Worm (Caenorhabditis elegans) whole organism, L2 larva: ENCODE data around the gene R03E9.2.

ENCODE experiments used
- C34F6.9 ChIP-seq: fragments of 150-350 bp; optimal IDR thresholded peaks from 2 replicates; lab custom pipeline; 2014; ENCODE audit warnings: missing biosample characterization, missing genetic modification characterization
- F13H6.1 ChIP-seq: sonication (generic microtip); optimal IDR thresholded peaks from 2 replicates; lab custom pipeline; 2016; ENCODE audit warnings: missing genetic modification characterization, missing compliant biosample characterization
- R02D3.7 ChIP-seq: fragments of 150-350 bp; optimal IDR thresholded peaks from 2 replicates; lab custom pipeline; 2014; ENCODE audit warnings: missing biosample characterization, missing genetic modification characterization
- Y55F3AM.14 ChIP-seq: fragments of 200-800 bp; sonication (Bioruptor generic); optimal IDR thresholded peaks from 2 replicates; lab custom pipeline; 2018; ENCODE audit warnings: mild to moderate bottlenecking, missing genetic modification characterization, missing compliant biosample characterization
- ZK546.5 ChIP-seq: sonication (generic microtip); optimal IDR thresholded peaks from 2 replicates; lab custom pipeline; 2017; ENCODE audit warnings: missing biosample characterization, missing genetic modification characterization
- alr-1 ChIP-seq: fragments of 150-350 bp; optimal IDR thresholded peaks from 2 replicates; lab custom pipeline; 2014; ENCODE audit warnings: missing biosample characterization, missing genetic modification characterization
- aly-2 ChIP-seq: fragments of 150-350 bp; optimal IDR thresholded peaks from 2 replicates; lab custom pipeline; 2014; ENCODE audit warnings: missing biosample characterization, missing genetic modification characterization
- ama-1 ChIP-seq: fragments of 150-350 bp; optimal IDR thresholded peaks from 2 replicates; lab custom pipeline; 2018; ENCODE audit warnings: inconsistent platforms
- blmp-1 ChIP-seq: sonication (generic microtip); optimal IDR thresholded peaks from 2 replicates; lab custom pipeline; 2017; ENCODE audit warnings: missing genetic modification characterization, mild to moderate bottlenecking, missing compliant biosample characterization, antibody characterized with exemption, moderate library complexity; ENCODE audit not compliant: insufficient read depth
- ceh-16 ChIP-seq: fragments of 150-350 bp; optimal IDR thresholded peaks from 2 replicates; lab custom pipeline; 2014; ENCODE audit warnings: missing biosample characterization, missing genetic modification characterization
- ceh-82 ChIP-seq: fragments of 150-350 bp; optimal IDR thresholded peaks from 2 replicates; lab custom pipeline; 2014; ENCODE audit warnings: missing biosample characterization, missing genetic modification characterization
- crh-2 ChIP-seq: sonication (generic microtip); optimal IDR thresholded peaks from 2 replicates; lab custom pipeline; 2017; ENCODE audit warnings: missing biosample characterization, missing genetic modification characterization
- dmd-4 ChIP-seq: sonication (generic microtip); optimal IDR thresholded peaks from 2 replicates; lab custom pipeline; 2017; ENCODE audit warnings: missing biosample characterization, missing genetic modification characterization
- elt-1 ChIP-seq: fragments of 150-350 bp; optimal IDR thresholded peaks from 2 replicates; lab custom pipeline; 2014; ENCODE audit warnings: missing biosample characterization, missing genetic modification characterization
- elt-3 ChIP-seq: sonication (generic microtip); optimal IDR thresholded peaks from 2 replicates; lab custom pipeline; 2017; ENCODE audit warnings: missing biosample characterization, missing genetic modification characterization
- fos-1 ChIP-seq: fragments of 150-350 bp; optimal IDR thresholded peaks from 2 replicates; lab custom pipeline; 2014; ENCODE audit warnings: missing biosample characterization, missing genetic modification characterization
- gmeb-1 ChIP-seq: fragments of 150-350 bp; optimal IDR thresholded peaks from 2 replicates; lab custom pipeline; 2014; ENCODE audit warnings: missing biosample characterization, missing genetic modification characterization
- lin-11 ChIP-seq: fragments of 150-350 bp; sonication (generic microtip); optimal IDR thresholded peaks from 2 replicates; lab custom pipeline; 2014; ENCODE audit warnings: missing biosample characterization, missing genetic modification characterization, inconsistent platforms, mixed read lengths
- lin-13 ChIP-seq: fragments of 150-350 bp; optimal IDR thresholded peaks from 2 replicates; lab custom pipeline; 2014; ENCODE audit warnings: missing biosample characterization, missing genetic modification reagents, missing genetic modification characterization
- lin-39 ChIP-seq: fragments of 150-350 bp; optimal IDR thresholded peaks from 2 replicates; lab custom pipeline; 2014; ENCODE audit warnings: missing biosample characterization, missing genetic modification reagents, missing genetic modification characterization
- lsy-2 ChIP-seq, 2 experiments: fragments of 150-350 bp in 1 of 2; sonication (generic microtip) in 1 of 2; optimal IDR thresholded peaks; 2 replicates each; lab custom pipeline; 2014 to 2017; ENCODE audit warnings: missing biosample characterization in 2 of 2, missing genetic modification characterization in 2 of 2
- mab-5 ChIP-seq: fragments of 150-350 bp; optimal IDR thresholded peaks from 2 replicates; lab custom pipeline; 2014; ENCODE audit warnings: missing biosample characterization, missing genetic modification characterization
- mbf-1 ChIP-seq: sonication (generic microtip); optimal IDR thresholded peaks from 2 replicates; lab custom pipeline; 2017; ENCODE audit warnings: missing biosample characterization, missing genetic modification characterization
- mdl-1 ChIP-seq, 2 experiments: fragments of 150-350 bp in 1 of 2; sonication (generic microtip) in 1 of 2; optimal IDR thresholded peaks; 2 replicates each; lab custom pipeline; 2017; ENCODE audit warnings: missing biosample characterization in 2 of 2, missing genetic modification characterization in 2 of 2
- nhr-10 ChIP-seq: sonication (generic microtip); optimal IDR thresholded peaks from 2 replicates; lab custom pipeline; 2017; ENCODE audit warnings: missing biosample characterization, missing genetic modification characterization
- nhr-11 ChIP-seq: fragments of 150-350 bp; optimal IDR thresholded peaks from 2 replicates; lab custom pipeline; 2014; ENCODE audit warnings: missing biosample characterization, missing genetic modification characterization
- nhr-12 ChIP-seq: fragments of 150-350 bp; optimal IDR thresholded peaks from 2 replicates; lab custom pipeline; 2014; ENCODE audit warnings: missing biosample characterization, missing genetic modification characterization
- nhr-129 ChIP-seq: fragments of 150-350 bp; optimal IDR thresholded peaks from 2 replicates; lab custom pipeline; 2014; ENCODE audit warnings: missing biosample characterization, missing genetic modification characterization
- nhr-21 ChIP-seq: fragments of 150-350 bp; optimal IDR thresholded peaks from 2 replicates; lab custom pipeline; 2014; ENCODE audit warnings: missing biosample characterization, missing genetic modification characterization
- nhr-23 ChIP-seq: fragments of 150-350 bp; optimal IDR thresholded peaks from 2 replicates; lab custom pipeline; 2014; ENCODE audit warnings: missing biosample characterization, missing genetic modification reagents, missing genetic modification characterization
- nhr-237 ChIP-seq: fragments of 150-350 bp; optimal IDR thresholded peaks from 2 replicates; lab custom pipeline; 2014; ENCODE audit warnings: missing biosample characterization, missing genetic modification characterization
- nhr-25 ChIP-seq: fragments of 150-350 bp; sonication (generic microtip); optimal IDR thresholded peaks from 3 replicates; lab custom pipeline; 2014; ENCODE audit warnings: missing biosample characterization, missing genetic modification characterization
- nhr-6 ChIP-seq: fragments of 150-350 bp; optimal IDR thresholded peaks from 2 replicates; lab custom pipeline; 2014; ENCODE audit warnings: missing biosample characterization, missing genetic modification characterization
- nhr-77 ChIP-seq: fragments of 150-350 bp; optimal IDR thresholded peaks from 2 replicates; lab custom pipeline; 2014; ENCODE audit warnings: missing biosample characterization, missing genetic modification characterization
- peb-1 ChIP-seq: fragments of 150-350 bp; optimal IDR thresholded peaks from 2 replicates; lab custom pipeline; 2014; ENCODE audit warnings: missing biosample characterization, missing genetic modification characterization
- sem-4 ChIP-seq: fragments of 150-350 bp; optimal IDR thresholded peaks from 2 replicates; lab custom pipeline; 2014; ENCODE audit warnings: missing biosample characterization, missing genetic modification reagents, missing genetic modification characterization
- skn-1 ChIP-seq: sonication (generic microtip); optimal IDR thresholded peaks from 2 replicates; lab custom pipeline; 2017; ENCODE audit warnings: missing biosample characterization, missing genetic modification characterization
- sma-3 ChIP-seq: sonication (generic microtip); optimal IDR thresholded peaks from 2 replicates; lab custom pipeline; 2016; ENCODE audit warnings: missing genetic modification reagents, missing genetic modification characterization, missing compliant biosample characterization
- sma-9 ChIP-seq, 2 experiments: fragments of 150-350 bp in 1 of 2; sonication (generic microtip) in 1 of 2; optimal IDR thresholded peaks; 2 replicates each; lab custom pipeline; 2014 to 2016; ENCODE audit warnings: missing genetic modification characterization in 2 of 2, mild to moderate bottlenecking in 1 of 2, missing biosample characterization in 1 of 2, missing compliant biosample characterization in 1 of 2, missing genetic modification reagents in 1 of 2, moderate library complexity in 1 of 2
- snpc-4 ChIP-seq: fragments of 150-350 bp; optimal IDR thresholded peaks from 2 replicates; lab custom pipeline; 2014; ENCODE audit warnings: missing biosample characterization, missing genetic modification characterization
- unc-55 ChIP-seq: fragments of 150-350 bp; sonication (generic microtip); optimal IDR thresholded peaks from 3 replicates; lab custom pipeline; 2014; ENCODE audit warnings: missing biosample characterization, missing genetic modification reagents, missing genetic modification characterization
- unc-62 ChIP-seq: fragments of 150-350 bp; optimal IDR thresholded peaks from 2 replicates; lab custom pipeline; 2014; ENCODE audit warnings: missing biosample characterization, missing genetic modification reagents, missing genetic modification characterization
- zag-1 ChIP-seq: fragments of 150-350 bp; optimal IDR thresholded peaks from 2 replicates; lab custom pipeline; 2014; ENCODE audit warnings: missing biosample characterization, missing genetic modification characterization
- ztf-1 ChIP-seq: fragments of 200-800 bp; sonication (Bioruptor generic); conservative IDR thresholded peaks from 2 replicates; pipeline ENCODE4 v1.3.6; 2022; ENCODE audit warnings: missing genetic modification characterization, missing compliant biosample characterization
- ztf-11 ChIP-seq: sonication (generic microtip); optimal IDR thresholded peaks from 2 replicates; lab custom pipeline; 2017; ENCODE audit warnings: missing biosample characterization, missing genetic modification characterization
- ztf-4 ChIP-seq: fragments of 150-350 bp; optimal IDR thresholded peaks from 2 replicates; lab custom pipeline; 2014; ENCODE audit warnings: missing biosample characterization, missing genetic modification characterization

R03E9.2 gene

ce11 chrX:6739034-6740008 is 6.2 kb upstream of the R03E9.2 start:
- no peak for TF ChIP-seq dmd-4 (tag; lab: Kevin White, UChicago)
- TF ChIP-seq nhr-11 (tag; lab: Kevin White, UChicago): no peak
- TF ChIP-seq nhr-237 (tag; lab: Kevin White, UChicago): no peak
- TF ChIP-seq C34F6.9 (tag; lab: Kevin White, UChicago): peak; percentile 37
- TF ChIP-seq peb-1 (tag; lab: Kevin White, UChicago): no peak
- peak; percentile 51 for TF ChIP-seq crh-2 (tag; lab: Kevin White, UChicago)
- TF ChIP-seq mab-5 (tag; lab: Kevin White, UChicago): no peak
- peak; percentile 65 for TF ChIP-seq nhr-129 (tag; lab: Kevin White, UChicago)
- no peak for TF ChIP-seq Y55F3AM.14 (GFP tag; lab: Kevin White, UChicago)
- no peak for TF ChIP-seq mbf-1 (tag; lab: Kevin White, UChicago)
- no peak for TF ChIP-seq lin-11
- no peak for TF ChIP-seq elt-1 (tag; lab: Kevin White, UChicago)
- TF ChIP-seq zag-1: peak; percentile 38
- no peak for TF ChIP-seq aly-2
- TF ChIP-seq sem-4 (tag; lab: Kevin White, UChicago): no peak
- TF ChIP-seq lin-39: no peak
- TF ChIP-seq ztf-4 (tag; lab: Kevin White, UChicago): peak; percentile 43
- no peak for TF ChIP-seq nhr-23 (tag; lab: Kevin White, UChicago)
- TF ChIP-seq ztf-11: no peak
- no peak for TF ChIP-seq nhr-12 (tag; lab: Kevin White, UChicago)
- TF ChIP-seq mdl-1 (tag; optimal IDR thresholded peaks at IDR 0.05; lab: Kevin White, UChicago): peak; percentile 74 to 97
- no peak for TF ChIP-seq nhr-77 (tag; lab: Kevin White, UChicago)
- TF ChIP-seq nhr-25: peak; percentile 97
- no peak for TF ChIP-seq elt-3
- no peak for TF ChIP-seq R02D3.7
- peak; percentile 83 for TF ChIP-seq sma-9 (GFP tag; optimal IDR thresholded peaks at IDR 0.05; lab: Kevin White, UChicago)
- TF ChIP-seq sma-9 (tag; optimal IDR thresholded peaks at IDR 0.05; lab: Kevin White, UChicago): no peak
- TF ChIP-seq ztf-1: no peak
- TF ChIP-seq lin-13: no peak
- TF ChIP-seq ZK546.5 (tag; lab: Kevin White, UChicago): no peak
- no peak for TF ChIP-seq skn-1
- TF ChIP-seq ceh-16 (tag; lab: Kevin White, UChicago): no peak
- TF ChIP-seq blmp-1 (tag; lab: Kevin White, UChicago): peak; percentile 39
- TF ChIP-seq unc-62 (GFP tag; lab: Kevin White, UChicago): no peak
- peak; percentile 7 for TF ChIP-seq F13H6.1 (tag; lab: Kevin White, UChicago)
- peak; percentile 28 for TF ChIP-seq gmeb-1 (tag; lab: Kevin White, UChicago)
- no peak for TF ChIP-seq snpc-4 (tag; lab: Kevin White, UChicago)
- TF ChIP-seq nhr-6 (tag; lab: Kevin White, UChicago): no peak
- TF ChIP-seq unc-55: no peak
- TF ChIP-seq nhr-10 (tag; lab: Kevin White, UChicago): no peak
- peak in 1 of 2 experiments; percentile 30 for TF ChIP-seq lsy-2 (tag; optimal IDR thresholded peaks at IDR 0.05; lab: Kevin White, UChicago)
- TF ChIP-seq fos-1 (tag; lab: Kevin White, UChicago): no peak
- TF ChIP-seq nhr-21 (tag; lab: Kevin White, UChicago): peak; percentile 15
- TF ChIP-seq ceh-82 (tag; lab: Kevin White, UChicago): no peak
- no peak for TF ChIP-seq alr-1 (tag; lab: Kevin White, UChicago)
- TF ChIP-seq sma-3: peak; percentile 74
- TF ChIP-seq ama-1 (lab: Kevin White, UChicago): peak; percentile 7
